Worm (Caenorhabditis elegans) whole organism, early embryonic: ENCODE results near the gene gskl-1.
"Not testable (repeated sequence)": the region's sequence is repeated elsewhere in the genome, so short reads cannot be mapped to it uniquely, and the experiment has no call there.

Source experiments
- B0310.2 ChIP-seq: sonication (generic microtip); optimal IDR thresholded peaks from 2 replicates; lab custom pipeline; 2016; ENCODE audit warnings: mild to moderate bottlenecking, missing genetic modification characterization, missing compliant biosample characterization
- F13C5.2 ChIP-seq: sonication (generic microtip); optimal IDR thresholded peaks from 2 replicates; lab custom pipeline; 2017; ENCODE audit warnings: mild to moderate bottlenecking, missing genetic modification characterization, inconsistent platforms, missing compliant biosample characterization
- ama-1 ChIP-seq: fragments of 150-350 bp; optimal IDR thresholded peaks from 2 replicates; lab custom pipeline; 2014
- ceh-13 ChIP-seq: fragments of 200-800 bp; sonication (Bioruptor generic); optimal IDR thresholded peaks from 2 replicates; lab custom pipeline; 2018; ENCODE audit warnings: mild to moderate bottlenecking, missing genetic modification characterization, missing compliant biosample characterization
- ceh-36 ChIP-seq: sonication (generic microtip); optimal IDR thresholded peaks from 2 replicates; lab custom pipeline; 2016; ENCODE audit warnings: missing genetic modification characterization, inconsistent platforms, missing compliant biosample characterization
- ets-7 ChIP-seq: sonication (generic microtip); optimal IDR thresholded peaks from 2 replicates; lab custom pipeline; 2016; ENCODE audit warnings: missing genotype, missing genetic modification characterization, missing compliant biosample characterization
- flt-1 ChIP-seq: fragments of 200-800 bp; sonication (Bioruptor generic); IDR thresholded peaks from 2 replicates; pipeline ENCODE4 v1.3.6; 2022; ENCODE audit warnings: missing genetic modification characterization, missing compliant biosample characterization
- hmg-4 ChIP-seq: fragments of 200-800 bp; sonication (Bioruptor generic); optimal IDR thresholded peaks from 2 replicates; lab custom pipeline; 2018; ENCODE audit warnings: mild to moderate bottlenecking, missing genetic modification characterization, missing compliant biosample characterization
- hnd-1 ChIP-seq: sonication (generic microtip); optimal IDR thresholded peaks from 2 replicates; lab custom pipeline; 2016; ENCODE audit warnings: missing genetic modification characterization, missing compliant biosample characterization
- pes-1 ChIP-seq: fragments of 200-800 bp; sonication (Bioruptor generic); IDR thresholded peaks from 2 replicates; pipeline ENCODE4 v1.3.6; 2022; ENCODE audit warnings: missing genetic modification reagents, missing genetic modification characterization, missing compliant biosample characterization
- scrt-1 ChIP-seq: fragments of 200-800 bp; sonication (Bioruptor generic); IDR thresholded peaks from 2 replicates; pipeline ENCODE4 v1.3.6; 2022; ENCODE audit warnings: missing genetic modification characterization, missing compliant biosample characterization
- sea-1 ChIP-seq: fragments of 200-800 bp; sonication (Bioruptor generic); conservative IDR thresholded peaks from 2 replicates; pipeline ENCODE4 v1.3.6; 2022; ENCODE audit warnings: missing genetic modification characterization, missing compliant biosample characterization
- tbx-37 ChIP-seq: fragments of 200-800 bp; sonication (Bioruptor generic); conservative IDR thresholded peaks from 2 replicates; pipeline ENCODE4 v1.3.6; 2022; ENCODE audit warnings: missing genetic modification reagents, missing genetic modification characterization, missing compliant biosample characterization
- tra-4 ChIP-seq: sonication (generic microtip); optimal IDR thresholded peaks from 2 replicates; lab custom pipeline; 2017; ENCODE audit warnings: missing genetic modification characterization, missing compliant biosample characterization

ce11 chrII:10904379-10904778 is 43.0 kb upstream of the gskl-1 start, which contains the start of gene sra-12:
- not testable (repeated sequence) for TF ChIP-seq ama-1 (lab: Kevin White, UChicago); tra-4 (tag; lab: Kevin White, UChicago); B0310.2; hmg-4 (GFP tag; lab: Kevin White, UChicago); hnd-1 (tag; lab: Kevin White, UChicago); scrt-1 (GFP tag; lab: Robert Waterston, UW); ceh-13; ets-7; ceh-36 (tag; lab: Kevin White, UChicago); tbx-37 (GFP tag; lab: Robert Waterston, UW); pes-1 (GFP tag; lab: Robert Waterston, UW); sea-1 (GFP tag; lab: Robert Waterston, UW); flt-1 (GFP tag; lab: Robert Waterston, UW); F13C5.2
